Fruit fly (Drosophila melanogaster) whole organism, wandering third instar larva: ENCODE data around the gene Ubc6.

Source experiments
- Abd-B ChIP-seq: fragments of >200 bp; optimal IDR thresholded peaks from 2 replicates; lab custom pipeline; 2017; ENCODE audit warnings: missing biosample characterization, missing genetic modification characterization
- Dfd ChIP-seq: fragments of >200 bp; optimal IDR thresholded peaks from 2 replicates; lab custom pipeline; 2017; ENCODE audit warnings: missing biosample characterization, missing genetic modification characterization
- GATAd ChIP-seq: sonication (Bioruptor generic); optimal IDR thresholded peaks from 2 replicates; lab custom pipeline; 2016; ENCODE audit warnings: missing biosample characterization, missing genetic modification characterization
- HLH106 ChIP-seq: fragments of 200-800 bp; optimal IDR thresholded peaks from 3 replicates; lab custom pipeline; 2019; ENCODE audit warnings: missing biosample characterization, mild to moderate bottlenecking, missing genetic modification characterization, moderate library complexity
- foxo ChIP-seq, 2 experiments: fragments of 200-800 bp; sonication (Bioruptor generic); optimal IDR thresholded peaks; 2 replicates in 1 of 2; 3 replicates in 1 of 2; lab custom pipeline; 2016 to 2017; ENCODE audit warnings: missing biosample characterization in 2 of 2, missing genetic modification characterization in 2 of 2
- rgr ChIP-seq: fragments of 200-800 bp; sonication (Bioruptor generic); optimal IDR thresholded peaks from 3 replicates; lab custom pipeline; 2016; ENCODE audit warnings: missing biosample characterization, mild to moderate bottlenecking, missing genetic modification characterization
- sv ChIP-seq: fragments of 200-800 bp; sonication (Bioruptor generic); optimal IDR thresholded peaks from 3 replicates; lab custom pipeline; 2016; ENCODE audit warnings: missing biosample characterization, missing genetic modification characterization
- usp ChIP-seq: fragments of >200 bp; optimal IDR thresholded peaks from 2 replicates; lab custom pipeline; 2017; ENCODE audit warnings: missing biosample characterization, missing genetic modification characterization

dm6 chr3R:4903565-4903964, 48.9 kb downstream of the Ubc6 start:
- TF ChIP-seq sv (GFP tag; lab: Kevin White, UChicago) (no peak), usp (GFP tag; lab: Kevin White, UChicago) (no peak), Abd-B (no peak), HLH106 (tag; lab: Kevin White, UChicago) (no peak), GATAd (GFP tag; lab: Kevin White, UChicago) (no peak), rgr (no peak), Dfd (GFP tag; lab: Kevin White, UChicago) (no peak), foxo (GFP tag; optimal IDR thresholded peaks at IDR 0.05; lab: Kevin White, UChicago) (no peak)
